Worm (Caenorhabditis elegans) whole organism, late embryonic: Measurements from ENCODE around the gene M199.8.
"Not testable (repeated sequence)": the region's sequence is repeated elsewhere in the genome, so short reads cannot be mapped to it uniquely, and the experiment has no call there.

Experiments used
- C08G9.2 ChIP-seq: sonication (generic microtip); optimal IDR thresholded peaks from 2 replicates; lab custom pipeline; 2016; ENCODE audit warnings: mild to moderate bottlenecking, missing genetic modification characterization, moderate library complexity, missing compliant biosample characterization
- C38D4.7 ChIP-seq: fragments of 200-800 bp; sonication (Bioruptor generic); optimal IDR thresholded peaks from 2 replicates; lab custom pipeline; 2018; ENCODE audit warnings: mild to moderate bottlenecking, missing genetic modification characterization, moderate library complexity, missing compliant biosample characterization
- T23F11.4 ChIP-seq: fragments of 200-800 bp; sonication (Bioruptor generic); optimal IDR thresholded peaks from 2 replicates; lab custom pipeline; 2018; ENCODE audit warnings: mild to moderate bottlenecking, missing genetic modification characterization, missing compliant biosample characterization
- Y22D7AL.16 ChIP-seq: sonication (generic microtip); optimal IDR thresholded peaks from 2 replicates; lab custom pipeline; 2016; ENCODE audit warnings: missing genetic modification characterization, missing compliant biosample characterization
- ahr-1 ChIP-seq: sonication (generic microtip); optimal IDR thresholded peaks from 2 replicates; lab custom pipeline; 2016; ENCODE audit warnings: missing genetic modification characterization, missing compliant biosample characterization
- ceh-14 ChIP-seq: sonication (generic microtip); optimal IDR thresholded peaks from 2 replicates; lab custom pipeline; 2016; ENCODE audit warnings: missing genotype, missing genetic modification characterization, missing compliant biosample characterization
- ceh-2 ChIP-seq: sonication (generic microtip); optimal IDR thresholded peaks from 2 replicates; lab custom pipeline; 2016; ENCODE audit warnings: missing genotype, missing genetic modification characterization, missing compliant biosample characterization
- ceh-24 ChIP-seq: sonication (generic microtip); optimal IDR thresholded peaks from 2 replicates; lab custom pipeline; 2016; ENCODE audit warnings: mild to moderate bottlenecking, missing genetic modification characterization, missing compliant biosample characterization
- ceh-31 ChIP-seq: sonication (generic microtip); optimal IDR thresholded peaks from 2 replicates; lab custom pipeline; 2016; ENCODE audit warnings: missing genetic modification characterization, missing compliant biosample characterization
- ceh-45 ChIP-seq: fragments of 200-800 bp; sonication (Bioruptor generic); IDR thresholded peaks from 2 replicates; pipeline ENCODE4 v1.3.6; 2022; ENCODE audit warnings: missing genetic modification reagents, missing genetic modification characterization, missing compliant biosample characterization
- ceh-6 ChIP-seq: fragments of 200-800 bp; sonication (Bioruptor generic); optimal IDR thresholded peaks from 2 replicates; lab custom pipeline; 2018; ENCODE audit warnings: mild to moderate bottlenecking, missing genetic modification characterization, missing compliant biosample characterization
- ceh-9 ChIP-seq: sonication (generic microtip); optimal IDR thresholded peaks from 2 replicates; lab custom pipeline; 2016; ENCODE audit warnings: mild to moderate bottlenecking, missing genetic modification characterization, inconsistent platforms, missing compliant biosample characterization
- elt-4 ChIP-seq: sonication (generic microtip); optimal IDR thresholded peaks from 2 replicates; lab custom pipeline; 2016; ENCODE audit warnings: missing genetic modification characterization, missing compliant biosample characterization
- eyg-1 ChIP-seq: sonication (generic microtip); optimal IDR thresholded peaks from 2 replicates; lab custom pipeline; 2016; ENCODE audit warnings: missing genotype, missing genetic modification characterization, missing compliant biosample characterization
- fax-1 ChIP-seq: sonication (generic microtip); optimal IDR thresholded peaks from 2 replicates; lab custom pipeline; 2016; ENCODE audit warnings: missing genotype, missing genetic modification characterization, missing compliant biosample characterization
- gmeb-2 ChIP-seq: sonication (generic microtip); optimal IDR thresholded peaks from 2 replicates; lab custom pipeline; 2016; ENCODE audit warnings: missing genetic modification characterization, inconsistent platforms, missing compliant biosample characterization
- hlh-13 ChIP-seq: fragments of 200-800 bp; sonication (Bioruptor generic); optimal IDR thresholded peaks from 2 replicates; lab custom pipeline; 2018; ENCODE audit warnings: mild to moderate bottlenecking, missing genetic modification characterization, missing compliant biosample characterization
- hlh-30 ChIP-seq: sonication (generic microtip); optimal IDR thresholded peaks from 2 replicates; lab custom pipeline; 2017; ENCODE audit warnings: antibody characterized with exemption, missing genetic modification characterization, missing compliant biosample characterization; ENCODE audit not compliant: insufficient read depth
- hlh-6 ChIP-seq: sonication (generic microtip); optimal IDR thresholded peaks from 2 replicates; lab custom pipeline; 2016; ENCODE audit warnings: missing genotype, missing genetic modification characterization, missing compliant biosample characterization
- hlh-8 ChIP-seq: sonication (generic microtip); optimal IDR thresholded peaks from 2 replicates; lab custom pipeline; 2016; ENCODE audit warnings: missing genotype, missing genetic modification characterization, missing compliant biosample characterization
- lim-6 ChIP-seq: sonication (generic microtip); optimal IDR thresholded peaks from 2 replicates; lab custom pipeline; 2016; ENCODE audit warnings: missing genetic modification characterization, missing compliant biosample characterization
- mec-3 ChIP-seq: sonication (generic microtip); optimal IDR thresholded peaks from 2 replicates; lab custom pipeline; 2016; ENCODE audit warnings: borderline replicate concordance, missing genetic modification characterization, missing compliant biosample characterization
- nfya-1 ChIP-seq: sonication (generic microtip); optimal IDR thresholded peaks from 2 replicates; lab custom pipeline; 2017; ENCODE audit warnings: missing genetic modification characterization, mild to moderate bottlenecking, missing compliant biosample characterization, antibody characterized with exemption, moderate library complexity
- nhr-11 ChIP-seq: fragments of 150-350 bp; optimal IDR thresholded peaks from 2 replicates; lab custom pipeline; 2014; ENCODE audit warnings: missing biosample characterization, missing genetic modification characterization
- nhr-232 ChIP-seq: sonication (generic microtip); optimal IDR thresholded peaks from 2 replicates; lab custom pipeline; 2016; ENCODE audit warnings: missing genetic modification characterization, missing compliant biosample characterization
- pag-3 ChIP-seq: sonication (generic microtip); optimal IDR thresholded peaks from 2 replicates; lab custom pipeline; 2016; ENCODE audit warnings: missing compliant biosample characterization, missing genetic modification characterization, borderline replicate concordance
- pha-4 ChIP-seq: fragments of 150-350 bp; optimal IDR thresholded peaks from 2 replicates; lab custom pipeline; 2018; ENCODE audit warnings: missing biosample characterization, missing genetic modification reagents, missing genetic modification characterization
- ref-2 ChIP-seq: sonication (generic microtip); optimal IDR thresholded peaks from 2 replicates; lab custom pipeline; 2016; ENCODE audit warnings: missing genetic modification characterization, missing compliant biosample characterization
- sox-4 ChIP-seq: sonication (generic microtip); optimal IDR thresholded peaks from 2 replicates; lab custom pipeline; 2017; ENCODE audit warnings: mild to moderate bottlenecking, missing genetic modification characterization, inconsistent platforms, missing compliant biosample characterization
- ttx-3 ChIP-seq: sonication (generic microtip); optimal IDR thresholded peaks from 2 replicates; lab custom pipeline; 2016; ENCODE audit warnings: missing genetic modification reagents, missing genetic modification characterization, missing compliant biosample characterization
- unc-42 ChIP-seq: sonication (generic microtip); optimal IDR thresholded peaks from 2 replicates; lab custom pipeline; 2016; ENCODE audit warnings: missing genotype, missing genetic modification characterization, missing compliant biosample characterization
- unc-55 ChIP-seq: sonication (generic microtip); optimal IDR thresholded peaks from 2 replicates; lab custom pipeline; 2017; ENCODE audit warnings: missing biosample characterization, missing genetic modification reagents, missing genetic modification characterization

M199.8 gene

DNA sequence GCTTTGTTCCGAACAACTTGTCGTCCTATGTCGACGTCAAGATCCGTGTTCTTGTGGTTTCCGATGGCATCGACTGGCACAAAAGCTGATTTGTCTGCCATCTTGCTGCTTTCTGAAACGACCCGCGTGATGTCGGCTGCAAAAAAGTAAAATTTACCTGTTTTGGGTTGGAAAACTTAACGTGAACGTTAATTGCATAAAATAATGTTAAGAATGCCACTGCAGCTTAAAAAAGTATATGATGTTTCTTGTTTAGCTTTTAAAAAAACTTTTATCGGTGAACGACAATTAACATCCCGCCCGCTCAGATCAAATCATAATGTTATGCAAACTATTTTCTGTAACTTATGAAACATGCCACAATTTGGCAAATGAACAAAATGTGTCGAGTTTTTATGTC, at the start of gene M199.8:
TSS of gene M199.8 (minus strand) at position 101 of the 400 bp plus-strand sequence.
- not testable (repeated sequence) for TF ChIP-seq ceh-31, pag-3, Y22D7AL.16 (tag; lab: Kevin White, UChicago)

DNA sequence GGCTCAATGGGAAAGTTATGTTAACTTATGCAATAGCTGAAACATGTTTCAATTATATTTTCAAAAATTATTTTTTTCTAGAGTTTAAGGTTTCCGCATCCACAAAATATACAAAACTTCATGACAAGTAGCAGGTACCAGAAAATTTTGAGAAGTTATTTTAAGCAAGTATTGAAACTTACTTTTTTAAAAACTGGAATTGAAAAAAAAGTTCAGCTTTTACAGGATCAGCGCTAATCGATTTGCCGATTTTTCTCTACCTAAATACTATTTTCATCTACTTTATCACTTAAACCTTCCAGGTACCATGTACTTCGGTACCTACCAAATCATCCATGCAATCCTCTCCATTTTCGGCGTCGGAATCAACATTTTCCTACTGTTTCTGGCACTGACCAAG, 45.8 kb upstream of the M199.8 start, which contains the start of gene srd-23:
TSS of gene srd-23 (plus strand) at position 301 of the 400 bp plus-strand sequence.
- TF ChIP-seq hlh-30 (tag; lab: Kevin White, UChicago) (no peak), nfya-1 (tag; lab: Kevin White, UChicago) (no peak), C08G9.2 (tag; lab: Kevin White, UChicago) (no peak), T23F11.4 (GFP tag; lab: Kevin White, UChicago) (no peak), pha-4 (tag; lab: Kevin White, UChicago) (no peak), unc-55 (GFP tag; lab: Kevin White, UChicago) (no peak), C38D4.7 (no peak), elt-4 (no peak), ceh-6 (GFP tag; lab: Kevin White, UChicago) (no peak), ref-2 (tag; lab: Kevin White, UChicago) (no peak), eyg-1 (tag; lab: Kevin White, UChicago) (no peak), lim-6 (tag; lab: Kevin White, UChicago) (no peak), pag-3 (tag; lab: Kevin White, UChicago) (no peak), hlh-13 (no peak), nhr-232 (tag; lab: Kevin White, UChicago) (no peak), hlh-8 (no peak), nhr-11 (tag; lab: Kevin White, UChicago) (no peak), ceh-9 (tag; lab: Kevin White, UChicago) (no peak), ceh-14 (tag; lab: Kevin White, UChicago) (no peak)
- TF ChIP-seq, all 69 proteins: peak for 0

DNA sequence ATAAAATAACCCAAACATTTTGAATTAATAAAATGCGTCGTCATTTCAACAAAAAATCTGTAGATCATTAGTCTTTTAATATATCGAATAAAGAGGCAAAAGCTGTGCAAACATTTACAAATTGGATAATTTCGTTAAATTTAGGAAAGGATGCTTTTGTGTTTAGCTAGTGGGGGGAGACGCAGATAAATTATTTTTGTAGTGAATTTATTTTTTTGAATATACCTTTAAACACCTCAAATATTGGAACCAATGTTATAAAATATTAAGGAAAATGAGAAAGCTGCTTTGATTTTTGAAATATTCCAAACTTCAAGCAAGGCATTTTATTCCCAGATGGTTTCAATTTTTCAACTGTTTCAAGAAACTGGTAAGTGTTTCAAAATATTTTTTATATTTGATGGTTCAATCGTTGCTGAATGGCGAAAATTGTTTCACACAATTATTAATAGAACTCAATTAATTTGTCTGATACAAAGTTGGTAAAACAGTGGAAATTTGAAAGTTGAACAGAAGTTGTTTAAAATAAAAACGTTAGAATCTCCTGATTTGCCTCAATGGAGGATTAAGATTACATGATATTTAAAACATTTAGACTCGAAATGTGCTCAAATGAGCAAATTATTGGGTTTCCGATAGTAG, 41.8 kb upstream of the M199.8 start, which contains the start of gene Y40H7A.4:
TSS of gene Y40H7A.4 (minus strand) at position 51 of the 642 bp plus-strand sequence.
- no peak for TF ChIP-seq ahr-1 (tag; lab: Kevin White, UChicago)
- no peak for TF ChIP-seq unc-55 (GFP tag; lab: Kevin White, UChicago)
- TF ChIP-seq C38D4.7, result no peak
- TF ChIP-seq ref-2 (tag; lab: Kevin White, UChicago), result no peak
- TF ChIP-seq sox-4 (tag; lab: Kevin White, UChicago), result no peak

DNA sequence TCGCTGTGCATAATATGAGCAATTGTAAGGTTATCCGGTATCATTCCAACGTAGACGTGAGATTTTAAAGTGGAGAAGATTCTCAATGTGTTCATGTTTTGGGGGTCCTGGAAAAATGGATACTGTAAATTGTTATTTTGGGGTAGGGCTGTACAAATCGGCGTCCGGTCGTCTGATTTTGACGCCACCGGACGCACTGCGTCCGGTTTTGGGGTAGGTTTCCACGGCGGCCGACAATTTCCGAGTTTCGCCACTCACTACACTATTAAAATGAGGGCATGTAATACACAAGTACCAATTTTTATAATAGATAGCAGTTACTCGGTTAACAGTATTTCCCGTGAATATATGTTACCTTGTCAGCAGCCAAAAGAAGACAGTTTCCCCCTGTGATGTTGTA, 34.6 kb upstream of the M199.8 start:
- TF ChIP-seq hlh-8, result no peak
- no peak for TF ChIP-seq Y22D7AL.16 (tag; lab: Kevin White, UChicago)
- no peak for TF ChIP-seq hlh-6 (tag; lab: Kevin White, UChicago)
- TF ChIP-seq gmeb-2 (tag; lab: Kevin White, UChicago), result no peak
- no peak for TF ChIP-seq fax-1 (tag; lab: Kevin White, UChicago)
- no peak for TF ChIP-seq C38D4.7
- TF ChIP-seq nhr-11 (tag; lab: Kevin White, UChicago), result no peak
- TF ChIP-seq ceh-45, result no peak
- TF ChIP-seq ttx-3 (tag; lab: Kevin White, UChicago), result no peak
- TF ChIP-seq pag-3 (tag; lab: Kevin White, UChicago), result no peak
- no peak for TF ChIP-seq unc-42 (tag; lab: Kevin White, UChicago)
- TF ChIP-seq mec-3 (tag; lab: Kevin White, UChicago), result no peak
- no peak for TF ChIP-seq nfya-1 (tag; lab: Kevin White, UChicago)
- no peak for TF ChIP-seq ceh-2 (tag; lab: Kevin White, UChicago)

DNA sequence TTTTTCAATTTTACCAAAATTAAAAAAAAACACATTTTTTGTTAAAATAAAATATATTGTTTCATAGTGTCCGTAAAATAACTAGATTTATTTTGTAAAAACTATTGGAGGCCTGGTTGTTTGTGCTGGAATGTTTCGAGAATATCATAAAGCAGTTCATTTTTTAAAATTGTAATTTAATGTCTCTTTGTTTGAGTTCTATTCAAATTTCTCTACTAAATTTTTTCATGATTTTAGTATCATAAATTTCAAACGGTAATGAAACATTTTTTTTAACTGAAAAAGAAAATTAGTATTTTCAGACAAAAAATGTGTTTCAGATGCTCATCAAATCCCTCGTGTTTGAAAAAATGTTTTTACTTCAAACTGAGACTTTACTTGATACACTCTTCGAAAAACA, 31.8 kb upstream of the M199.8 start:
- TF ChIP-seq ceh-24, result no peak
